Worm (Caenorhabditis elegans) whole organism, young adult: Measurements from ENCODE around the gene ncap-1.

ENCODE experiments used
- B0019.2 ChIP-seq: fragments of 200-800 bp; sonication (Bioruptor generic); conservative IDR thresholded peaks from 2 replicates; pipeline ENCODE4 v1.3.6; 2022; ENCODE audit warnings: missing genetic modification reagents, missing genetic modification characterization, missing compliant biosample characterization
- B0336.3 ChIP-seq: fragments of 200-800 bp; sonication (Bioruptor generic); IDR thresholded peaks from 2 replicates; pipeline ENCODE4 v1.3.6; 2022; ENCODE audit warnings: missing genetic modification characterization, missing compliant biosample characterization
- C06A6.2 ChIP-seq: fragments of 200-800 bp; sonication (Bioruptor generic); conservative IDR thresholded peaks from 2 replicates; pipeline ENCODE4 v1.3.6; 2022; ENCODE audit warnings: missing genetic modification characterization, missing compliant biosample characterization
- C17E4.6 ChIP-seq: fragments of 200-800 bp; sonication (Bioruptor generic); IDR thresholded peaks from 2 replicates; pipeline ENCODE4 v1.3.6; 2022; ENCODE audit warnings: missing genetic modification reagents, missing genetic modification characterization, missing compliant biosample characterization
- F10E7.11 ChIP-seq: sonication (generic microtip); optimal IDR thresholded peaks from 2 replicates; lab custom pipeline; 2017; ENCODE audit warnings: mild to moderate bottlenecking, missing genetic modification characterization, moderate library complexity, missing compliant biosample characterization
- F22D6.2 ChIP-seq: sonication (generic microtip); optimal IDR thresholded peaks from 2 replicates; lab custom pipeline; 2016; ENCODE audit warnings: mild to moderate bottlenecking, missing genetic modification characterization, missing compliant biosample characterization
- F57C9.4 ChIP-seq: sonication (generic microtip); optimal IDR thresholded peaks from 2 replicates; lab custom pipeline; 2017; ENCODE audit warnings: mild to moderate bottlenecking, missing genetic modification characterization, missing compliant biosample characterization
- K11D2.4 ChIP-seq: fragments of 200-800 bp; sonication (Bioruptor generic); IDR thresholded peaks from 2 replicates; pipeline ENCODE4 v1.3.6; 2022; ENCODE audit warnings: missing genetic modification reagents, missing genetic modification characterization, missing compliant biosample characterization
- T07F8.4 ChIP-seq: sonication (generic microtip); optimal IDR thresholded peaks from 2 replicates; lab custom pipeline; 2016; ENCODE audit warnings: mild to moderate bottlenecking, missing genetic modification characterization, moderate library complexity, missing compliant biosample characterization
- Y53G8AR.9 ChIP-seq: fragments of 200-800 bp; sonication (Bioruptor generic); conservative IDR thresholded peaks from 2 replicates; pipeline ENCODE4 v1.3.6; 2022; ENCODE audit warnings: missing genetic modification reagents, missing genetic modification characterization, missing compliant biosample characterization
- Y79H2A.3 ChIP-seq: fragments of 200-800 bp; sonication (Bioruptor generic); conservative IDR thresholded peaks from 2 replicates; pipeline ENCODE4 v1.3.6; 2022; ENCODE audit warnings: missing genetic modification reagents, missing genetic modification characterization, missing compliant biosample characterization
- Y95B8A.8 ChIP-seq: fragments of 200-800 bp; sonication (Bioruptor generic); IDR thresholded peaks from 2 replicates; pipeline ENCODE4 v1.3.6; 2022; ENCODE audit warnings: missing genetic modification reagents, missing genetic modification characterization, missing compliant biosample characterization
- akir-1 ChIP-seq: fragments of 200-800 bp; sonication (Bioruptor generic); optimal IDR thresholded peaks from 2 replicates; lab custom pipeline; 2018; ENCODE audit warnings: mild to moderate bottlenecking, missing genetic modification characterization, moderate library complexity, missing compliant biosample characterization
- attf-6 ChIP-seq: fragments of 200-800 bp; sonication (Bioruptor generic); IDR thresholded peaks from 2 replicates; pipeline ENCODE4 v1.3.6; 2022; ENCODE audit warnings: missing genetic modification reagents, missing genetic modification characterization, missing compliant biosample characterization
- bed-2 ChIP-seq: fragments of 200-800 bp; sonication (Bioruptor generic); IDR thresholded peaks from 2 replicates; pipeline ENCODE4 v1.3.6; 2022; ENCODE audit warnings: missing genetic modification reagents, missing genetic modification characterization, missing compliant biosample characterization
- cebp-1 ChIP-seq, 2 experiments: fragments of 200-800 bp in 1 of 2; sonication (Bioruptor generic) in 1 of 2; sonication (generic microtip) in 1 of 2; IDR thresholded peaks in 1 of 2; optimal IDR thresholded peaks in 1 of 2; 2 replicates each; pipeline versions ENCODE4 v1.3.6 to Lab custom; 2017 to 2022; ENCODE audit warnings: missing compliant biosample characterization in 2 of 2, missing genetic modification characterization in 2 of 2, mild to moderate bottlenecking in 1 of 2, missing genetic modification reagents in 1 of 2, moderate library complexity in 1 of 2
- ceh-79 ChIP-seq: sonication (generic microtip); optimal IDR thresholded peaks from 2 replicates; lab custom pipeline; 2017; ENCODE audit warnings: mild to moderate bottlenecking, missing genetic modification characterization, missing compliant biosample characterization
- chd-7 ChIP-seq: sonication (generic microtip); optimal IDR thresholded peaks from 2 replicates; lab custom pipeline; 2016; ENCODE audit warnings: mild to moderate bottlenecking, missing genetic modification characterization, moderate library complexity, missing compliant biosample characterization
- dpl-1 ChIP-seq: fragments of 150-350 bp; optimal IDR thresholded peaks from 2 replicates; lab custom pipeline; 2014; ENCODE audit warnings: missing biosample characterization, missing genetic modification reagents, missing genetic modification characterization
- egl-44 ChIP-seq: fragments of 200-800 bp; sonication (Bioruptor generic); IDR thresholded peaks from 2 replicates; pipeline ENCODE4 v1.3.6; 2022; ENCODE audit warnings: missing genetic modification reagents, missing genetic modification characterization, missing compliant biosample characterization
- egrh-3 ChIP-seq: fragments of 200-800 bp; sonication (Bioruptor generic); IDR thresholded peaks from 2 replicates; pipeline ENCODE4 v1.3.6; 2022; ENCODE audit warnings: missing genetic modification reagents, missing genetic modification characterization, missing compliant biosample characterization
- gei-17 ChIP-seq: fragments of 200-800 bp; sonication (Bioruptor generic); optimal IDR thresholded peaks from 2 replicates; lab custom pipeline; 2018; ENCODE audit warnings: mild to moderate bottlenecking, missing genetic modification characterization, missing compliant biosample characterization
- him-1 ChIP-seq: sonication (generic microtip); optimal IDR thresholded peaks from 2 replicates; lab custom pipeline; 2016; ENCODE audit warnings: missing genotype, missing genetic modification reagents, missing genetic modification characterization, missing compliant biosample characterization
- hlh-26 ChIP-seq: fragments of 200-800 bp; sonication (Bioruptor generic); conservative IDR thresholded peaks from 2 replicates; pipeline ENCODE4 v1.3.6; 2022; ENCODE audit warnings: missing genetic modification reagents, missing genetic modification characterization, missing compliant biosample characterization
- hmg-1.2 ChIP-seq: fragments of 200-800 bp; sonication (Bioruptor generic); IDR thresholded peaks from 2 replicates; pipeline ENCODE4 v1.3.6; 2022; ENCODE audit warnings: missing genetic modification reagents, missing genetic modification characterization, missing compliant biosample characterization
- lag-1 ChIP-seq: fragments of 200-800 bp; sonication (Bioruptor generic); IDR thresholded peaks from 2 replicates; pipeline ENCODE4 v1.3.6; 2022; ENCODE audit warnings: missing genetic modification reagents, missing genetic modification characterization, missing compliant biosample characterization
- lin-40 ChIP-seq: sonication (generic microtip); optimal IDR thresholded peaks from 2 replicates; lab custom pipeline; 2016; ENCODE audit warnings: missing genetic modification characterization, mild to moderate bottlenecking, missing compliant biosample characterization, missing genotype, missing genetic modification reagents
- lsy-27 ChIP-seq: sonication (generic microtip); optimal IDR thresholded peaks from 2 replicates; lab custom pipeline; 2017; ENCODE audit warnings: missing genetic modification characterization, mild to moderate bottlenecking, missing compliant biosample characterization, antibody characterized with exemption, missing genotype, borderline replicate concordance; ENCODE audit not compliant: insufficient read depth
- madf-3 ChIP-seq: fragments of 200-800 bp; sonication (Bioruptor generic); IDR thresholded peaks from 2 replicates; pipeline ENCODE4 v1.3.6; 2022; ENCODE audit warnings: missing genetic modification reagents, missing genetic modification characterization, missing compliant biosample characterization
- mcd-1 ChIP-seq: fragments of 200-800 bp; sonication (Bioruptor generic); IDR thresholded peaks from 2 replicates; pipeline ENCODE4 v1.3.6; 2022; ENCODE audit warnings: missing genetic modification reagents, missing genetic modification characterization, missing compliant biosample characterization
- mel-28 ChIP-seq: sonication (generic microtip); optimal IDR thresholded peaks from 2 replicates; lab custom pipeline; 2016; ENCODE audit warnings: borderline replicate concordance, mild to moderate bottlenecking, missing genetic modification characterization, missing compliant biosample characterization
- nhr-80 ChIP-seq: sonication (generic microtip); optimal IDR thresholded peaks from 2 replicates; lab custom pipeline; 2016; ENCODE audit warnings: missing genetic modification characterization, missing compliant biosample characterization
- nhr-90 ChIP-seq: sonication (generic microtip); optimal IDR thresholded peaks from 2 replicates; lab custom pipeline; 2016; ENCODE audit warnings: missing genotype, mild to moderate bottlenecking, missing genetic modification characterization, missing compliant biosample characterization
- rcor-1 ChIP-seq: fragments of 200-800 bp; sonication (Bioruptor generic); IDR thresholded peaks from 2 replicates; pipeline ENCODE4 v1.3.6; 2022; ENCODE audit warnings: missing genetic modification reagents, missing genetic modification characterization, missing compliant biosample characterization
- rec-8 ChIP-seq, 2 experiments: sonication (generic microtip); optimal IDR thresholded peaks; 2 replicates each; lab custom pipeline; 2016; ENCODE audit warnings: mild to moderate bottlenecking in 2 of 2, missing genetic modification characterization in 2 of 2, missing genetic modification reagents in 2 of 2, missing genotype in 2 of 2, missing biosample characterization in 1 of 2, missing compliant biosample characterization in 1 of 2, moderate library complexity in 1 of 2
- repo-1 ChIP-seq: sonication (generic microtip); optimal IDR thresholded peaks from 2 replicates; lab custom pipeline; 2017; ENCODE audit warnings: mild to moderate bottlenecking, missing genetic modification characterization, missing compliant biosample characterization
- snpc-1.1 ChIP-seq: sonication (generic microtip); optimal IDR thresholded peaks from 2 replicates; lab custom pipeline; 2017; ENCODE audit warnings: missing genetic modification characterization, mild to moderate bottlenecking, missing compliant biosample characterization, antibody characterized with exemption, moderate library complexity, missing genotype, missing genetic modification reagents; ENCODE audit not compliant: insufficient read depth
- xnd-1 ChIP-seq: sonication (generic microtip); optimal IDR thresholded peaks from 2 replicates; lab custom pipeline; 2016; ENCODE audit warnings: missing genotype, missing genetic modification reagents, missing genetic modification characterization, missing compliant biosample characterization
- zfh-2 ChIP-seq: fragments of 200-800 bp; sonication (Bioruptor generic); conservative IDR thresholded peaks from 2 replicates; pipeline ENCODE4 v1.3.6; 2022; ENCODE audit warnings: missing genetic modification reagents, missing genetic modification characterization, missing compliant biosample characterization
- ztf-18 ChIP-seq: sonication (generic microtip); optimal IDR thresholded peaks from 2 replicates; lab custom pipeline; 2016; ENCODE audit warnings: missing genotype, mild to moderate bottlenecking, missing genetic modification characterization, missing compliant biosample characterization
- ztf-22 ChIP-seq: fragments of 200-800 bp; sonication (Bioruptor generic); optimal IDR thresholded peaks from 2 replicates; lab custom pipeline; 2018; ENCODE audit warnings: mild to moderate bottlenecking, missing genetic modification characterization, moderate library complexity, missing compliant biosample characterization
- ztf-25 ChIP-seq: fragments of 200-800 bp; sonication (Bioruptor generic); IDR thresholded peaks from 2 replicates; pipeline ENCODE4 v1.3.6; 2022; ENCODE audit warnings: missing genetic modification reagents, missing genetic modification characterization, missing compliant biosample characterization

Gene ncap-1

ce11 chrII:2922782-2923181 lies 3.7 kb upstream of the ncap-1 start (continued):
- no peak for TF ChIP-seq ceh-79
- no peak for TF ChIP-seq C06A6.2 (GFP tag; lab: Robert Waterston, UW)
- TF ChIP-seq T07F8.4: no peak
- TF ChIP-seq F10E7.11 (tag; lab: Kevin White, UChicago): no peak
- no peak for TF ChIP-seq rec-8 (tag; optimal IDR thresholded peaks at IDR 0.05; lab: Kevin White, UChicago)
- TF ChIP-seq B0019.2 (GFP tag; lab: Robert Waterston, UW): no peak
- TF ChIP-seq gei-17 (GFP tag; lab: Kevin White, UChicago): no peak
- no peak for TF ChIP-seq F22D6.2 (tag; lab: Kevin White, UChicago)
- peak; percentile 93 for TF ChIP-seq hmg-1.2 (GFP tag; lab: Robert Waterston, UW)
- no peak for TF ChIP-seq snpc-1.1 (tag; lab: Kevin White, UChicago)
- TF ChIP-seq K11D2.4 (GFP tag; lab: Robert Waterston, UW): no peak
- TF ChIP-seq F57C9.4 (tag; lab: Kevin White, UChicago): no peak

ce11 chrII:2922359-2922758 lies 3.2 kb upstream of the ncap-1 start:
- TF ChIP-seq attf-6: no peak
- TF ChIP-seq bed-2 (GFP tag; lab: Robert Waterston, UW): no peak
- no peak for TF ChIP-seq xnd-1 (tag; lab: Kevin White, UChicago)
- TF ChIP-seq nhr-80 (tag; lab: Kevin White, UChicago): peak; percentile 63
- TF ChIP-seq egl-44 (GFP tag; lab: Robert Waterston, UW): no peak
- TF ChIP-seq chd-7: no peak
- no peak for TF ChIP-seq cebp-1 (GFP tag; IDR thresholded peaks at IDR 0.05; lab: Robert Waterston, UW)
- TF ChIP-seq cebp-1 (tag; optimal IDR thresholded peaks at IDR 0.05; lab: Kevin White, UChicago): peak; percentile 24
- TF ChIP-seq nhr-90 (tag; lab: Kevin White, UChicago): no peak
- TF ChIP-seq Y95B8A.8: 0 out of 2 replicates have a peak, but pooled peaks have one; percentile 15
- no peak for TF ChIP-seq B0336.3
- 0 out of 2 replicates have a peak, but pooled peaks have one; percentile 31 for TF ChIP-seq madf-3 (GFP tag; lab: Robert Waterston, UW)

- TF ChIP-seq B0336.3: no peak
- peak; percentile 45; the same call in 1 of the 2 replicates for TF ChIP-seq egrh-3 (GFP tag; lab: Robert Waterston, UW)
- TF ChIP-seq hmg-1.2 (GFP tag; lab: Robert Waterston, UW): peak; percentile 90
- 0 out of 2 replicates have a peak, but pooled peaks have one; percentile 12 for TF ChIP-seq mcd-1 (GFP tag; lab: Robert Waterston, UW)
- TF ChIP-seq zfh-2 (GFP tag; lab: Robert Waterston, UW): peak; percentile 79
- TF ChIP-seq attf-6: no peak
These were observed 2.7 kb upstream of the ncap-1 start for ce11 chrII:2921860-2922259.

- TF ChIP-seq repo-1 (tag; lab: Kevin White, UChicago) (no peak), C17E4.6 (GFP tag; lab: Robert Waterston, UW) (no peak), lin-40 (peak; percentile 40), him-1 (tag; lab: Kevin White, UChicago) (peak; percentile 34), ceh-79 (peak; percentile 68), lag-1 (GFP tag; lab: Robert Waterston, UW) (no peak), Y53G8AR.9 (GFP tag; lab: Robert Waterston, UW) (peak; percentile 49; the same call in 1 of the 2 replicates), hlh-26 (0 out of 2 replicates have a peak, but pooled peaks have one; percentile 56), Y95B8A.8 (peak; percentile 81), akir-1 (GFP tag; lab: Kevin White, UChicago) (no peak), egrh-3 (GFP tag; lab: Robert Waterston, UW) (no peak), ztf-22 (GFP tag; lab: Kevin White, UChicago) (no peak), Y79H2A.3 (GFP tag; lab: Robert Waterston, UW) (0 out of 2 replicates have a peak, but pooled peaks have one; percentile 29), dpl-1 (GFP tag; lab: Kevin White, UChicago) (peak; percentile 49), ztf-18 (peak; percentile 31), rcor-1 (GFP tag; lab: Robert Waterston, UW) (peak; percentile 77), ztf-25 (GFP tag; lab: Robert Waterston, UW) (no peak), lsy-27 (tag; lab: Kevin White, UChicago) (no peak), mel-28 (tag; lab: Kevin White, UChicago) (no peak)
These were observed 1.8 kb upstream of the ncap-1 start for ce11 chrII:2920817-2921458.
